Worm (Caenorhabditis elegans): Measurements from ENCODE around the gene wbp-2.

ce11 chrII:9280846-9281245, 48.7 kb upstream of the wbp-2 start:
- peak; percentile 93 for TF ChIP-seq pha-4 (tag; optimal IDR thresholded peaks at IDR 0.05)
- TF ChIP-seq ama-1 (optimal IDR thresholded peaks at IDR 0.05), result peak; percentile 41
- TF ChIP-seq ZK546.5 (tag; optimal IDR thresholded peaks at IDR 0.05), result no peak
- TF ChIP-seq nhr-25 (tag; optimal IDR thresholded peaks at IDR 0.05), result no peak
- TF ChIP-seq unc-62 (GFP tag; optimal IDR thresholded peaks at IDR 0.05), result no peak
- no peak for TF ChIP-seq aly-2 (tag; optimal IDR thresholded peaks at IDR 0.05)
- no peak for TF ChIP-seq tbx-2 (tag; optimal IDR thresholded peaks at IDR 0.05)
- TF ChIP-seq nhr-11 (tag; optimal IDR thresholded peaks at IDR 0.05), result no peak
- no peak for TF ChIP-seq nhr-76 (tag; optimal IDR thresholded peaks at IDR 0.05)
- no peak for TF ChIP-seq nfya-1 (tag; optimal IDR thresholded peaks at IDR 0.05; ENCODE audit: insufficient read depth)
- no peak for TF ChIP-seq mdl-1 (tag; optimal IDR thresholded peaks at IDR 0.05)
- TF ChIP-seq zag-1 (tag; optimal IDR thresholded peaks at IDR 0.05), result no peak
- no peak for TF ChIP-seq elt-3 (tag; optimal IDR thresholded peaks at IDR 0.05)
- TF ChIP-seq egl-27 (tag; optimal IDR thresholded peaks at IDR 0.05), result no peak

All from whole organism, L3 larva.